Worm (Caenorhabditis elegans): ENCODE results near the gene cya-1.
A peak's percentile ranks its signal among the peaks of the same experiment; 100 is the strongest.

cya-1 gene

DNA sequence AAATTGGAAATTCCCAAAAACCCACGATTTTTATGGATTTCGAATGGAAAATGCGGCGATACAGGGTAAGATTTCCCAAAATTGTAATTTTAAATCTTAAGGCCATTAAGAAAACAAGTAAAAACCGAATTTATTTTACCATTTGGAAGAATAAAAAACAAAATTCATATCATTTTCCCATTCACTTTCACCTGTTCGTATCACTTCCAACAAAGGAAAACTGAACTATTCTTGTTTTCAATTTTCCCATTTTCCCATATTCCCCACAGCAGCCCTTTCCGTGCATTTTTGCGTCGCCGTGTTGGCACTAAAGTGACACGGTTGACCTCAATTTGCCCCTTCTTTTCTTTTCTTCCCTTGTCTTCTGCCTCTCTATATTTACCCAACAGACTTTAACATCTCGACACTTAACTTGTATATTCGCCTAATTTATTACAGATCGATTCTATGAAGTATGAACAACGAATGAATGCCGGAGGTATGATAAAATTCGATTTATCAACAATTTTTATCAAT, 16.8 kb upstream of the cya-1 start, which contains the start of gene sec-16A.1:
Gene sec-16A.1 (plus strand): TSS at position 51 of the 516 bp plus-strand sequence.
- no peak for TF ChIP-seq lin-32 (GFP tag; optimal IDR thresholded peaks at IDR 0.05)
- no peak for TF ChIP-seq nhr-28 (tag; optimal IDR thresholded peaks at IDR 0.05)
- peak; percentile 8 for TF ChIP-seq lsy-2 (tag; optimal IDR thresholded peaks at IDR 0.05)
- TF ChIP-seq snpc-4 (tag; optimal IDR thresholded peaks at IDR 0.05), result no peak
- peak; percentile 65 for TF ChIP-seq nhr-2 (tag; optimal IDR thresholded peaks at IDR 0.05)

ce11 chrIII:9118921-9119606, 10.0 kb upstream of the cya-1 start, which contains the start of gene ced-11:
Gene ced-11, plus strand, starts transcription at chrIII:9119556.
- TF ChIP-seq unc-39 (tag; optimal IDR thresholded peaks at IDR 0.05), result no peak
- no peak for TF ChIP-seq sem-2 (GFP tag; optimal IDR thresholded peaks at IDR 0.05)
- TF ChIP-seq cnd-1 (tag; optimal IDR thresholded peaks at IDR 0.05), result no peak
- no peak for TF ChIP-seq nhr-76 (tag; optimal IDR thresholded peaks at IDR 0.05)
- no peak for TF ChIP-seq tbx-8 (GFP tag; optimal IDR thresholded peaks at IDR 0.05)
- TF ChIP-seq bed-3 (GFP tag; optimal IDR thresholded peaks at IDR 0.05), result no peak
- no peak for TF ChIP-seq lsy-2 (tag; optimal IDR thresholded peaks at IDR 0.05)
- no peak for TF ChIP-seq M03D4.4 (tag; optimal IDR thresholded peaks at IDR 0.05)

DNA sequence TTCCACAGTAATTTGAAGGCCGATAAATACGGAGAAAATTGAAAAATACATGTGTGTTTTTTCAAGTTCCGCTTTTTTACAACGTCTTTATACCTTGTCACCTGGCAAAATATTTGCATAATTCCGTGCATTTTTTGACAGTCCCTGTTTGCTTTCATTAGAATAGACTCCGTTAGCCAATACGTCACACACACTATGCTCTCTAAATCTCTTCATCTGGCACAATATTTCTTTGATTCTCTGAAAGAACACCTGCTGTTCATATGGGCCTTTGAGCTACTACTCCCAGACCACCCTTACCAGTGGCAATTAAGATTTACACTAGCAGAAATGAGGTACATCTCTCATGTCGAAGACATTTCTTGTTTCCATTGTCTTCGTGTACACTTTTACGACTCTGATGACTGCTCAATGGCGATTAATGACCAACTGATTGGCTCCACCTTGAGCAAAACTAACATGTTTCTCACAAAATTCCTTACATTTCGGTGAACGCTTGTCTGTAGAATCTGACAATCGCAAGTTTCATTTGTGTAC, 9.3 kb upstream of the cya-1 start, which contains the start of gene grl-11:
Gene grl-11 (minus strand): TSS at position 51 of the 537 bp plus-strand sequence.
- no peak for TF ChIP-seq elt-1 (tag; optimal IDR thresholded peaks at IDR 0.05; ENCODE audit: borderline replicate concordance, insufficient read depth)
- peak; percentile 74 for TF ChIP-seq hlh-1 (tag; optimal IDR thresholded peaks at IDR 0.05)
- TF ChIP-seq mls-2 (tag; optimal IDR thresholded peaks at IDR 0.05), result no peak
- TF ChIP-seq ztf-11 (tag; optimal IDR thresholded peaks at IDR 0.05), result no peak
- TF ChIP-seq pha-4 (tag; optimal IDR thresholded peaks at IDR 0.05), result no peak
- no peak for TF ChIP-seq mab-5 (tag; optimal IDR thresholded peaks at IDR 0.05)
- TF ChIP-seq ceh-83 (GFP tag; optimal IDR thresholded peaks at IDR 0.05), result no peak
- TF ChIP-seq lin-32 (GFP tag; optimal IDR thresholded peaks at IDR 0.05), result no peak
- peak; percentile 25 for TF ChIP-seq cnd-1 (tag; optimal IDR thresholded peaks at IDR 0.05)
- TF ChIP-seq sptf-1 (tag; optimal IDR thresholded peaks at IDR 0.05), result no peak
- no peak for TF ChIP-seq ces-1 (GFP tag; optimal IDR thresholded peaks at IDR 0.05)
- TF ChIP-seq blmp-1 (tag; optimal IDR thresholded peaks at IDR 0.05), result no peak

DNA sequence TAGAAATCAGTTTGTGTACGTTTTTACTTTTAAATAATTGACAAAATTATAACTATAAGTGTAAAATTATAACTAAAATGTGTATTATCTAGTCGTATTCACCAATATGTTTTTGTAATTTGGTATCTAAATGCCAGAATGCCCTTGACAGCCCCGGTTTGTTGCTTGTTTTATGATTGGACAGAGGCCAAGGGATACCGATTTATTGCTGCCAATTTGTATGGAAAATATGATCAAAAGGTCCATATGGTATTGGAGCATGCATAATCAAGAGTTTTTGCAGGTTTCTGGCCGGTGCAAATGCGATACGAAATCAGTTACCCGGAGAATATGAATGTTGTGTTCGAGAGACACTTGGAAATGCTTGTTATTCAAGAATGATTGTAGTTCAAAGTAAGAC, 6.7 kb upstream of the cya-1 start:
- TF ChIP-seq nhr-237 (tag; optimal IDR thresholded peaks at IDR 0.05), result no peak
- no peak for TF ChIP-seq hlh-1 (tag; optimal IDR thresholded peaks at IDR 0.05)
- no peak for TF ChIP-seq nhr-28 (tag; optimal IDR thresholded peaks at IDR 0.05)
- no peak for TF ChIP-seq ham-2 (GFP tag; optimal IDR thresholded peaks at IDR 0.05)
- no peak for TF ChIP-seq mls-2 (tag; optimal IDR thresholded peaks at IDR 0.05)
- TF ChIP-seq cnd-1 (tag; optimal IDR thresholded peaks at IDR 0.05), result no peak
- no peak for TF ChIP-seq flh-1 (GFP tag; optimal IDR thresholded peaks at IDR 0.05)
- no peak for TF ChIP-seq zip-8 (tag; optimal IDR thresholded peaks at IDR 0.05)
- TF ChIP-seq blmp-1 (tag; optimal IDR thresholded peaks at IDR 0.05), result no peak
- TF ChIP-seq mab-5 (tag; optimal IDR thresholded peaks at IDR 0.05), result no peak

DNA sequence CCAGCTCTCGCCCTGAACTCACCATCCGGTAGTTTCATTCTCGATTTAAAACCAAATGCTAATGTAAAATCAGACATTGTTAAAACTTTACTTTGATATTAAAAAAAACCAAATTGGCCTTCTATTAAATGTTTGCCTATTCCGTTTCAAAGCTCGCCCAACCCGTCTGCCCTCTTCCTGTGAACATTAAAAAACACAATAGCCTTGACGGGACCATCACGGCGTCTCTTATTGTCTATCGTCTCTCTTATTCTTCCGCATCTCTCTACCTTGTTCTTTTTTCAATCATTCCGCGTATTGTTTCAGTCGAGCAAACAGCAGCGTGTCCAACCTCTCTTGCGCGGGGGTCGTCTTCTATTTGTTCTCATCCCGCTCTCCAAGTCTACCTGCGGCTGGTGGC, 5.6 kb upstream of the cya-1 start, which contains the start of gene ZK512.1:
Gene ZK512.1 (plus strand): TSS at position 301 of the 400 bp plus-strand sequence.
- TF ChIP-seq cnd-1 (tag; optimal IDR thresholded peaks at IDR 0.05) (peak; percentile 4), ceh-39 (tag; optimal IDR thresholded peaks at IDR 0.05) (no peak), lsy-2 (tag; optimal IDR thresholded peaks at IDR 0.05) (no peak), unc-62 (GFP tag; optimal IDR thresholded peaks at IDR 0.05) (no peak), pha-4 (tag; optimal IDR thresholded peaks at IDR 0.05) (peak; percentile 24), ham-2 (GFP tag; optimal IDR thresholded peaks at IDR 0.05) (peak; percentile 32)

- TF ChIP-seq flh-1 (GFP tag; optimal IDR thresholded peaks at IDR 0.05) (no peak), nhr-28 (tag; optimal IDR thresholded peaks at IDR 0.05) (no peak), elt-1 (tag; optimal IDR thresholded peaks at IDR 0.05; ENCODE audit: borderline replicate concordance, insufficient read depth) (no peak), tbx-8 (GFP tag; optimal IDR thresholded peaks at IDR 0.05) (no peak), unc-39 (tag; optimal IDR thresholded peaks at IDR 0.05) (no peak), ztf-11 (tag; optimal IDR thresholded peaks at IDR 0.05) (no peak), hlh-1 (tag; optimal IDR thresholded peaks at IDR 0.05) (no peak), unc-62 (GFP tag; optimal IDR thresholded peaks at IDR 0.05) (no peak), snpc-4 (tag; optimal IDR thresholded peaks at IDR 0.05) (no peak), drap-1 (GFP tag; optimal IDR thresholded peaks at IDR 0.05) (no peak)
Observed at ce11 chrIII:9114076-9114475, 5.0 kb upstream of the cya-1 start.
